Worm (Caenorhabditis elegans): ENCODE measurements around the gene nhr-173.

DNA sequence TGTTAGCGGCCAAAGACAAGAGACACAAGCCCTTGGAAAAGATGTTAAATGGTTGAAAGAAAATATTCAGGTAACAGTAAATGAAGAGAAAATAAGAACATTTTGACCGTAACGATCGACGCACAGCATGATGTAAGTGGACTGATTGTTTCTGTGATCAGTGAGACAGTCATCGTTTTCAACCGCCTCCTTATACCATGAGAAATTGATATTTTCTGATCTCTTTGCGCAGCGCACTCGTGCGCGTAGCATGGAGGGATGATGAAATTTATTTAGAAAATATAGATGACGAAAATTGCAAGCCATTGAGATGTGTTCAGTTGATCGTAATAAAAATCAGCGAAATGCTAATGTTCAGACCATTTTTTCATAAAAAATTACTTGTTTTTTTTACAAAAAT, 5.8 kb upstream of the nhr-173 start:
- TF ChIP-seq nhr-77 (tag; optimal IDR thresholded peaks at IDR 0.05) = no peak
- TF ChIP-seq sma-3 (GFP tag; optimal IDR thresholded peaks at IDR 0.05) = no peak
- TF ChIP-seq R02D3.7 (tag; optimal IDR thresholded peaks at IDR 0.05) = no peak
- TF ChIP-seq lin-11 (tag; optimal IDR thresholded peaks at IDR 0.05) = no peak
- TF ChIP-seq nhr-23 (tag; optimal IDR thresholded peaks at IDR 0.05) = no peak
- no peak for TF ChIP-seq snpc-4 (tag; optimal IDR thresholded peaks at IDR 0.05)
- TF ChIP-seq lin-13 (GFP tag; optimal IDR thresholded peaks at IDR 0.05) = no peak
- TF ChIP-seq unc-39 (tag; optimal IDR thresholded peaks at IDR 0.05) = no peak
- no peak for TF ChIP-seq unc-55 (GFP tag; optimal IDR thresholded peaks at IDR 0.05)
- no peak for TF ChIP-seq egl-27 (tag; optimal IDR thresholded peaks at IDR 0.05)
- no peak for TF ChIP-seq skn-1 (tag; optimal IDR thresholded peaks at IDR 0.05)
